Fruit fly (Drosophila melanogaster): ENCODE data around the gene Ets96B.

Ets96B gene

DNA sequence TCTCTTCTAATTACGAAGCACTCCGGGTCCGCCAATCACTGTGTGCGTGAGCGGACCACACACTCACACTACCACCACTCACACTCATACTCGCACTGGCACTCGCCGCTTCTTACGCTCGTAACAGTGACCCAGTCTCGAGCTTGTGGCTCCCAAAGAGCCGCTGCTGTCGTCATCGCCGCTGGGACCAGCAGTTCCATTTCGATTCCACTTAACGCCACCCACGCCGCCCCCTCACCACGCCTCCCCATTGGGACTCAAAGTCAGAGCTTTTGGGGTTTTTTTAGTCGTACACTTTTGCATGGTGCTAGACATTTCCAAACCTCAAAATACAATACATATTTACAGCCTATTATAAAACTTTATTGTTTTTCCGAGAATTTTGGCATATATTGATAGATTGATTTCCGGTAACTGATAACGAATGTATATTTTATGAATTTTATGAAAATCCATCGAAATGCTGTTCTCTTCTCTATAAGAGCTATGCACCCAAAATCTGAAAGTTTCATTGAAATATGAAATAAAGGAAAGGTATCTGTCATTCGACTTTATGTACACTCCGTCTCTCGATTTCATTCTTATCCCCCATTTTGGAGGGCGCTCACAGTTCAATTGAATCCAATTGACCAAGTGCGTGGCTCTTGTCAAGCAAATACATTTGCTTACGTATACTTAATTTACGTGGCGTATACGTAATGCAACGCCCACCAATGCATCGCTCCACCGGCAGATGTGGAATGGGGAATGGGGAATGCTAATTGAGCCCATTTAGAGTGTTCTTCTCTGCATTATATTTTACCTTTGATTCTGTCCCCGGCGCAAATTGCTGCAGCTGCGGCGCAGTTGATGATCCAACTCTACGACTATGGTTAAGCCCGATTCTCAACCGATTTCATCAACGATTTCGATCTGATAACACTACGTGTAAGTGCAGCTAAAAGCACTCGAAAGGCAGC, 16.3 kb upstream of the Ets96B start, which contains the start of gene CG42331 (continued):
- peak; percentile 83 for TF ChIP-seq dysf (GFP tag; IDR thresholded peaks at IDR 0.05)
- TF ChIP-seq CG9876 (GFP tag; optimal IDR thresholded peaks at IDR 0.05) = no peak
- peak; percentile 58 for TF ChIP-seq CG14050 (GFP tag; IDR thresholded peaks at IDR 0.05)
- TF ChIP-seq ERR (GFP tag; optimal IDR thresholded peaks at IDR 0.05) = peak; percentile 47
- TF ChIP-seq crc (GFP tag; optimal IDR thresholded peaks at IDR 0.05) = no peak
- TF ChIP-seq CG3281 (GFP tag; optimal IDR thresholded peaks at IDR 0.05) = peak; percentile 71
- peak; percentile 65 for TF ChIP-seq ind (GFP tag; optimal IDR thresholded peaks at IDR 0.05)
- TF ChIP-seq Hsf (GFP tag; optimal IDR thresholded peaks at IDR 0.05) = peak; percentile 56
- TF ChIP-seq CG13287 (GFP tag; IDR thresholded peaks at IDR 0.05; ENCODE audit: partially characterized antibody) = no peak
- TF ChIP-seq CrebB (tag; optimal IDR thresholded peaks at IDR 0.05) = no peak
- no peak for TF ChIP-seq Spps (tag; optimal IDR thresholded peaks at IDR 0.05)
- TF ChIP-seq Oaz (GFP tag; IDR thresholded peaks at IDR 0.05) = no peak
- TF ChIP-seq Ets97D (GFP tag; optimal IDR thresholded peaks at IDR 0.05) = peak; percentile 14
- TF ChIP-seq sna (GFP tag; IDR thresholded peaks at IDR 0.05; ENCODE audit: partially characterized antibody) = no peak
- TF ChIP-seq Vsx1 (GFP tag; optimal IDR thresholded peaks at IDR 0.05) = peak; percentile 7
- peak; percentile 83 for TF ChIP-seq CG2678 (tag; optimal IDR thresholded peaks at IDR 0.05)
- no peak for TF ChIP-seq CG15479 (GFP tag; optimal IDR thresholded peaks at IDR 0.05)
- peak; percentile 16 for TF ChIP-seq sqz (GFP tag; optimal IDR thresholded peaks at IDR 0.05)
- TF ChIP-seq CG13775 (GFP tag; optimal IDR thresholded peaks at IDR 0.05) = peak; percentile 4
- TF ChIP-seq B-H2 (GFP tag; optimal IDR thresholded peaks at IDR 0.05) = peak; percentile 4
- TF ChIP-seq gce (GFP tag; IDR thresholded peaks at IDR 0.05) = no peak
- no peak for TF ChIP-seq wek (GFP tag; optimal IDR thresholded peaks at IDR 0.05)
- peak; percentile 59 for TF ChIP-seq CG9817 (tag; optimal IDR thresholded peaks at IDR 0.05)
- no peak for TF ChIP-seq Sry-β (GFP tag; optimal IDR thresholded peaks at IDR 0.05)
- no peak for TF ChIP-seq lov (optimal IDR thresholded peaks at IDR 0.05)
- no peak for TF ChIP-seq lov (GFP tag; IDR thresholded peaks at IDR 0.05)
- no peak for TF ChIP-seq sc (optimal IDR thresholded peaks at IDR 0.05)
- TF ChIP-seq sc (GFP tag; optimal IDR thresholded peaks at IDR 0.05) = peak; percentile 8
- TF ChIP-seq CG13296 (GFP tag; optimal IDR thresholded peaks at IDR 0.05) = peak; percentile 47
- no peak for TF ChIP-seq CG1647 (GFP tag; optimal IDR thresholded peaks at IDR 0.05)
- 0 out of 2 replicates have a peak, but pooled peaks have one; percentile 6 for TF ChIP-seq CG9932 (GFP tag; IDR thresholded peaks at IDR 0.05)
- TF ChIP-seq CG34224 (GFP tag; IDR thresholded peaks at IDR 0.05; ENCODE audit: partially characterized antibody) = no peak
- TF ChIP-seq CG33213 (GFP tag; optimal IDR thresholded peaks at IDR 0.05) = no peak
- peak; percentile 61 for TF ChIP-seq D19B (GFP tag; optimal IDR thresholded peaks at IDR 0.05)
- 0 out of 2 replicates have a peak, but pooled peaks have one; percentile 15 for TF ChIP-seq wor (GFP tag; IDR thresholded peaks at IDR 0.05)
- TF ChIP-seq CG4404 (GFP tag; IDR thresholded peaks at IDR 0.05) = no peak
- TF ChIP-seq ftz-f1 (GFP tag; optimal IDR thresholded peaks at IDR 0.05) = no peak
- TF ChIP-seq gcm2 (GFP tag; optimal IDR thresholded peaks at IDR 0.05) = no peak
- no peak for TF ChIP-seq crp (GFP tag; optimal IDR thresholded peaks at IDR 0.05)
- peak; percentile 66 for TF ChIP-seq fd96Cb (tag; optimal IDR thresholded peaks at IDR 0.05)
- TF ChIP-seq fd3F (GFP tag; optimal IDR thresholded peaks at IDR 0.05) = peak; percentile 48
- peak; percentile 10 for TF ChIP-seq Side (GFP tag; optimal IDR thresholded peaks at IDR 0.05)
- peak; percentile 66 for TF ChIP-seq CG9437 (GFP tag; optimal IDR thresholded peaks at IDR 0.05)
- TF ChIP-seq tx (GFP tag; optimal IDR thresholded peaks at IDR 0.05) = peak; percentile 11
- TF ChIP-seq Six4 (GFP tag; optimal IDR thresholded peaks at IDR 0.05) = peak; percentile 11
- TF ChIP-seq corto (GFP tag; optimal IDR thresholded peaks at IDR 0.05) = no peak
- TF ChIP-seq sim (GFP tag; IDR thresholded peaks at IDR 0.05) = no peak
- no peak for TF ChIP-seq CG2202 (tag; optimal IDR thresholded peaks at IDR 0.05)
- TF ChIP-seq ken (GFP tag; IDR thresholded peaks at IDR 0.05) = no peak; the same call in 2 of the 3 replicates
